Worm (Caenorhabditis elegans): Measurements from ENCODE around the gene Y102A5C.2.

DNA sequence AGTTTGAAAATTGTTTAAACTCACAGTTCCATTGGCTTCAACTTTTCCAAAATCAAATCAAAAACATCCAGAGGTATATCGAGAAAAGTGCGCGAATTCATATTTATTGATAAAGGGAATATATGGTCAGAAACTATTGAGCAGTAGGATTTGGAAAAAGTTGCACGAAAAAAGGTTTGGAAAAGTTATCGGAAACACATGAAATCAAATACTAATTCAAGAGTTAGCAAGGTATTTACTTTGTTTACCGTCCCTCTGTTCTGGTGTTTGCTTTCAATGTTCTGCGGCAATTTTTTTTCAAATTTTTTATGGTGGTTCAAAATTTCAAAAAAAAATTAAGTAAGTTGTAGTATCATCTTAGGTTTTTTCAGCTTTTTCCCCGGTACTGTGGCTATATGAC, 19.2 kb upstream of the Y102A5C.2 start, which contains the start of gene fbxa-45:
- TF ChIP-seq him-1 (tag; optimal IDR thresholded peaks at IDR 0.05) (no peak), dao-5 (tag; optimal IDR thresholded peaks at IDR 0.05) (no peak), W03F9.2 (tag; optimal IDR thresholded peaks at IDR 0.05) (no peak)

All from whole organism, L4/young adult.